Worm (Caenorhabditis elegans) whole organism, L4 larva: ENCODE measurements around the gene nhx-2.

Source experiments
- D1046.2 ChIP-seq: fragments of 200-800 bp; sonication (Bioruptor generic); IDR thresholded peaks from 2 replicates; pipeline ENCODE4 v1.3.6; 2022; ENCODE audit warnings: missing genetic modification characterization, missing compliant biosample characterization
- F26F4.8 ChIP-seq: fragments of 200-800 bp; sonication (Bioruptor generic); conservative IDR thresholded peaks from 2 replicates; pipeline ENCODE4 v1.3.6; 2022; ENCODE audit warnings: missing genetic modification characterization, missing compliant biosample characterization
- ZK546.5 ChIP-seq, 2 experiments: sonication (generic microtip); optimal IDR thresholded peaks; 2 replicates each; lab custom pipeline; 2017; ENCODE audit warnings: missing biosample characterization in 2 of 2, missing genetic modification characterization in 2 of 2
- aly-2 ChIP-seq: sonication (generic microtip); optimal IDR thresholded peaks from 2 replicates; lab custom pipeline; 2018; ENCODE audit warnings: missing biosample characterization, missing genetic modification characterization
- ceh-20 ChIP-seq: fragments of 200-800 bp; sonication (Bioruptor generic); IDR thresholded peaks from 2 replicates; pipeline ENCODE4 v1.3.6; 2022; ENCODE audit warnings: missing genetic modification reagents, missing genetic modification characterization, missing compliant biosample characterization
- ceh-32 ChIP-seq: sonication (generic microtip); optimal IDR thresholded peaks from 2 replicates; lab custom pipeline; 2016; ENCODE audit warnings: mild to moderate bottlenecking, missing genetic modification characterization, missing compliant biosample characterization; ENCODE audit not compliant: poor library complexity
- dpl-1 ChIP-seq: fragments of 150-350 bp; optimal IDR thresholded peaks from 2 replicates; lab custom pipeline; 2014; ENCODE audit warnings: missing biosample characterization, missing genetic modification reagents, missing genetic modification characterization
- fos-1 ChIP-seq: fragments of 150-350 bp; optimal IDR thresholded peaks from 2 replicates; lab custom pipeline; 2014; ENCODE audit warnings: missing biosample characterization, missing genetic modification characterization
- hlh-11 ChIP-seq: fragments of 200-800 bp; sonication (Bioruptor generic); optimal IDR thresholded peaks from 2 replicates; lab custom pipeline; 2018; ENCODE audit warnings: mild to moderate bottlenecking, missing genetic modification characterization, missing compliant biosample characterization
- hlh-30 ChIP-seq: sonication (generic microtip); optimal IDR thresholded peaks from 2 replicates; lab custom pipeline; 2017; ENCODE audit warnings: antibody characterized with exemption, mild to moderate bottlenecking, missing genetic modification characterization, missing compliant biosample characterization; ENCODE audit not compliant: insufficient read depth
- jun-1 ChIP-seq: fragments of 150-350 bp; optimal IDR thresholded peaks from 2 replicates; lab custom pipeline; 2014; ENCODE audit warnings: missing biosample characterization, missing genetic modification reagents, missing genetic modification characterization
- lin-1 ChIP-seq: fragments of 200-800 bp; sonication (Bioruptor generic); IDR thresholded peaks from 2 replicates; pipeline ENCODE4 v1.3.6; 2022; ENCODE audit warnings: missing genetic modification reagents, missing genetic modification characterization, missing compliant biosample characterization
- lin-13 ChIP-seq: fragments of 150-350 bp; optimal IDR thresholded peaks from 2 replicates; lab custom pipeline; 2014; ENCODE audit warnings: missing biosample characterization, missing genetic modification reagents, missing genetic modification characterization
- lin-29 ChIP-seq: fragments of 200-800 bp; sonication (Bioruptor generic); IDR thresholded peaks from 2 replicates; pipeline ENCODE4 v1.3.6; 2022; ENCODE audit warnings: missing genetic modification reagents, missing genetic modification characterization, missing compliant biosample characterization
- mdt-29 ChIP-seq: fragments of 200-800 bp; sonication (Bioruptor generic); IDR thresholded peaks from 2 replicates; pipeline ENCODE4 v1.3.6; 2022; ENCODE audit warnings: missing genetic modification reagents, missing genetic modification characterization, missing compliant biosample characterization
- mes-2 ChIP-seq: sonication (generic microtip); optimal IDR thresholded peaks from 2 replicates; lab custom pipeline; 2016; ENCODE audit warnings: missing genotype, mild to moderate bottlenecking, missing genetic modification characterization, missing compliant biosample characterization; ENCODE audit not compliant: poor library complexity, severe bottlenecking
- mxl-3 ChIP-seq: fragments of 200-800 bp; sonication (Bioruptor generic); optimal IDR thresholded peaks from 2 replicates; lab custom pipeline; 2018; ENCODE audit warnings: mild to moderate bottlenecking, missing genetic modification characterization, missing compliant biosample characterization
- nhr-11 ChIP-seq: fragments of 150-350 bp; optimal IDR thresholded peaks from 2 replicates; lab custom pipeline; 2014; ENCODE audit warnings: missing biosample characterization, missing genetic modification characterization
- nhr-111 ChIP-seq: fragments of 200-800 bp; sonication (Bioruptor generic); optimal IDR thresholded peaks from 2 replicates; lab custom pipeline; 2018; ENCODE audit warnings: mild to moderate bottlenecking, missing genetic modification characterization, missing compliant biosample characterization
- nhr-237 ChIP-seq: sonication (generic microtip); optimal IDR thresholded peaks from 2 replicates; lab custom pipeline; 2017; ENCODE audit warnings: missing biosample characterization, missing genetic modification characterization
- nhr-28 ChIP-seq: fragments of 150-350 bp; optimal IDR thresholded peaks from 2 replicates; lab custom pipeline; 2014; ENCODE audit warnings: missing biosample characterization, missing genetic modification characterization
- nhr-77 ChIP-seq: fragments of 150-350 bp; optimal IDR thresholded peaks from 2 replicates; lab custom pipeline; 2014; ENCODE audit warnings: missing biosample characterization, missing genetic modification characterization
- pha-4 ChIP-seq, 2 experiments: fragments of 150-350 bp in 1 of 2; fragments of 200-800 bp in 1 of 2; sonication (Bioruptor generic) in 1 of 2; IDR thresholded peaks in 1 of 2; optimal IDR thresholded peaks in 1 of 2; 2 replicates each; pipeline versions ENCODE4 v1.3.6 to Lab custom; 2014 to 2022; ENCODE audit warnings: missing genetic modification characterization in 2 of 2, missing genetic modification reagents in 2 of 2, missing biosample characterization in 1 of 2, missing compliant biosample characterization in 1 of 2
- set-16 ChIP-seq: fragments of 200-800 bp; sonication (Bioruptor generic); IDR thresholded peaks from 2 replicates; pipeline ENCODE4 v1.3.6; 2022; ENCODE audit warnings: missing genetic modification reagents, missing genetic modification characterization, missing compliant biosample characterization
- snpc-1.2 ChIP-seq: fragments of 200-800 bp; sonication (Bioruptor generic); IDR thresholded peaks from 2 replicates; pipeline ENCODE4 v1.3.6; 2022; ENCODE audit warnings: missing genetic modification reagents, missing genetic modification characterization, missing compliant biosample characterization
- snpc-4 ChIP-seq: fragments of 150-350 bp; optimal IDR thresholded peaks from 2 replicates; lab custom pipeline; 2014; ENCODE audit warnings: missing biosample characterization, missing genetic modification characterization
- unc-62 ChIP-seq, 3 experiments: fragments of 150-350 bp in 1 of 3; sonication (generic microtip); optimal IDR thresholded peaks in 2 of 3; peaks in 1 of 3; 1 replicate in 1 of 3; 2 replicates in 2 of 3; lab custom pipeline; 2014 to 2017; ENCODE audit warnings: missing biosample characterization in 3 of 3, missing genetic modification characterization in 3 of 3, missing genetic modification reagents in 3 of 3, missing genotype in 1 of 3
- vab-7 ChIP-seq: fragments of 200-800 bp; sonication (Bioruptor generic); IDR thresholded peaks from 2 replicates; pipeline ENCODE4 v1.3.6; 2022; ENCODE audit warnings: missing genetic modification reagents, missing genetic modification characterization, missing compliant biosample characterization
- zip-11 ChIP-seq: fragments of 200-800 bp; sonication (Bioruptor generic); IDR thresholded peaks from 2 replicates; pipeline ENCODE4 v1.3.6; 2022; ENCODE audit warnings: missing genetic modification characterization, missing compliant biosample characterization
- ztf-11 ChIP-seq: fragments of 150-350 bp; optimal IDR thresholded peaks from 2 replicates; lab custom pipeline; 2014; ENCODE audit warnings: missing biosample characterization, missing genetic modification characterization
- ztf-7 ChIP-seq: fragments of 150-350 bp; optimal IDR thresholded peaks from 2 replicates; lab custom pipeline; 2014; ENCODE audit warnings: missing biosample characterization, missing genetic modification characterization

Gene nhx-2

ce11 chrII:7690384-7690783 lies 3.4 kb downstream of the nhx-2 start, which contains the start of gene pid-1:
pid-1 (minus strand) TSS chrII:7690556.
- no peak for TF ChIP-seq ZK546.5 (tag; optimal IDR thresholded peaks at IDR 0.05; lab: Kevin White, UChicago)
- TF ChIP-seq zip-11 (GFP tag; lab: Robert Waterston, UW): no peak
- no peak for TF ChIP-seq nhr-111 (GFP tag; lab: Kevin White, UChicago)
- no peak for TF ChIP-seq jun-1
- no peak for TF ChIP-seq pha-4 (GFP tag; IDR thresholded peaks at IDR 0.05; lab: Robert Waterston, UW)
- no peak for TF ChIP-seq pha-4 (tag; optimal IDR thresholded peaks at IDR 0.05; lab: Kevin White, UChicago)
- no peak for TF ChIP-seq lin-13 (GFP tag; lab: Kevin White, UChicago)
- no peak for TF ChIP-seq vab-7 (GFP tag; lab: Robert Waterston, UW)
- TF ChIP-seq nhr-11 (tag; lab: Kevin White, UChicago): no peak
- TF ChIP-seq lin-29 (GFP tag; lab: Robert Waterston, UW): no peak
- TF ChIP-seq dpl-1 (GFP tag; lab: Kevin White, UChicago): no peak
- no peak for TF ChIP-seq nhr-77 (tag; lab: Kevin White, UChicago)
- TF ChIP-seq ceh-32 (tag; lab: Kevin White, UChicago): no peak
- TF ChIP-seq ztf-7: no peak
- no peak for TF ChIP-seq mes-2 (tag; lab: Kevin White, UChicago)
- no peak for TF ChIP-seq F26F4.8 (GFP tag; lab: Robert Waterston, UW)
- no peak for TF ChIP-seq snpc-4 (tag; lab: Kevin White, UChicago)
- TF ChIP-seq, all 104 proteins: peak for 0

ce11 chrII:7684589-7684988 lies 9.2 kb downstream of the nhx-2 start, which contains the start of gene F18A1.1:
F18A1.1 (plus strand) TSS chrII:7684889.
- TF ChIP-seq set-16 (GFP tag; lab: Robert Waterston, UW) (no peak), ztf-11 (tag; lab: Kevin White, UChicago) (no peak), mes-2 (tag; lab: Kevin White, UChicago) (no peak), aly-2 (tag; lab: Kevin White, UChicago) (no peak), nhr-237 (tag; lab: Kevin White, UChicago) (peak; percentile 19)

ce11 chrII:7682488-7682887 lies 11.3 kb downstream of the nhx-2 start:
- TF ChIP-seq mdt-29 (GFP tag; lab: Robert Waterston, UW) (no peak), unc-62 (GFP tag; optimal IDR thresholded peaks at IDR 0.05 in 1 of 2; lab: Kevin White, UChicago) (peak in 1 of 2 experiments; percentile 54), unc-62 (tag; optimal IDR thresholded peaks at IDR 0.05; lab: Kevin White, UChicago) (no peak), snpc-1.2 (GFP tag; lab: Robert Waterston, UW) (peak; percentile 53; the same call in 1 of the 2 replicates)

- TF ChIP-seq hlh-30 (tag; lab: Kevin White, UChicago) (peak; percentile 12), F26F4.8 (GFP tag; lab: Robert Waterston, UW) (no peak), unc-62 (GFP tag; optimal IDR thresholded peaks at IDR 0.05 in 1 of 2; lab: Kevin White, UChicago) (peak in 1 of 2 experiments; percentile 86), unc-62 (tag; optimal IDR thresholded peaks at IDR 0.05; lab: Kevin White, UChicago) (no peak)
Observed at ce11 chrII:7681898-7682297, 11.9 kb downstream of the nhx-2 start, which contains the start of gene lin-26. lin-26 (plus strand) TSS chrII:7682198.

ce11 chrII:7679499-7680012 lies 14.2 kb downstream of the nhx-2 start:
- no peak for TF ChIP-seq lin-1 (GFP tag; lab: Robert Waterston, UW)
- no peak for TF ChIP-seq fos-1 (tag; lab: Kevin White, UChicago)
- TF ChIP-seq hlh-11: peak; percentile 16
- TF ChIP-seq nhr-28 (tag; lab: Kevin White, UChicago): peak; percentile 50
- TF ChIP-seq D1046.2 (GFP tag; lab: Robert Waterston, UW): no peak
- TF ChIP-seq ceh-20 (GFP tag; lab: Robert Waterston, UW): no peak
- peak; percentile 6 for TF ChIP-seq mxl-3 (GFP tag; lab: Kevin White, UChicago)
- no peak for TF ChIP-seq hlh-30 (tag; lab: Kevin White, UChicago)
